Fruit fly (Drosophila melanogaster): Measurements from ENCODE around the gene TwdlZ.

The TwdlZ gene

DNA sequence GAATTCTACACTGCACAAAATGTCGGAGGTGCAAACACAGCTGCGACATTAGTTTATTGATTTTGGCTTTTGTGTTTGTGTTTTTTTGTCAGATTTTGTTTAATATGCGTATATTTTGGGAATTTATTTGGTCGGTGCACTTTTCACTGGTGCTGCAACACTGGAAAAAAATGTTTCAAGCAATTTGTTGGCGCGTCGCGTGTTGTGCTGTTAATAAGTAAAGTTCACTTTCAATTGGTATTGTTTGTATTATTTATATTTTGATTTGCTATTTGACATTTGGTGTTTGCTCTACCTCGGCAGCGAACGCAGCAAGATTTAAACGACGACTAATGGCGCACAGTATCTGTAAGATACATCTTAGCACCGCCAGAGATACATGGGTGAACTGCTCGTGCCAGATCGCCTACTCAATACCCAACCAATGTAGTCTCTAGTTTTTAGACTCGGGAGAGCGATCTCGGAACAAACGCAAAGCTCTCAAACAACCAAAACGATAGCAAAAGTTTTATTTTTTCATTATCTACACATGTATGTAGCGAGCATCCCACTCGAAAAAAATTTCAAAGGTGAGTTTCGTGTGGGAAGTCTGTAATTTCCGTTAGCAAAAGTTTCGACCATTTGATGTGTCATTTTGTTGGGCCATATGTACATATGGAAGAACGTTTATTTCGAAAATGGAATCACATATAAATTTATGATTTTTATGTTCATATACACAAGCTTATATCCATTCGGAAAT lies 44.4 kb downstream of the TwdlZ start (continued):
- TF ChIP-seq bcd (GFP tag; optimal IDR thresholded peaks at IDR 0.05) (peak; percentile 48), vfl (GFP tag; optimal IDR thresholded peaks at IDR 0.05) (peak; percentile 29), CG12219 (GFP tag; optimal IDR thresholded peaks at IDR 0.05) (no peak), BEAF-32 (GFP tag; optimal IDR thresholded peaks at IDR 0.05) (no peak), kah (GFP tag; optimal IDR thresholded peaks at IDR 0.05) (no peak), CG7745 (tag; optimal IDR thresholded peaks at IDR 0.05) (no peak), CG12659 (GFP tag; optimal IDR thresholded peaks at IDR 0.05) (peak; percentile 33), NfI (GFP tag; optimal IDR thresholded peaks at IDR 0.05) (peak; percentile 54), fd102C (GFP tag; optimal IDR thresholded peaks at IDR 0.05) (no peak), ken (GFP tag; IDR thresholded peaks at IDR 0.05) (peak; percentile 33; the same call in 1 of the 3 replicates), CG12104 (GFP tag; optimal IDR thresholded peaks at IDR 0.05) (peak; percentile 29), sr (GFP tag; IDR thresholded peaks at IDR 0.05) (peak; percentile 90), Dip2 (GFP tag; IDR thresholded peaks at IDR 0.05) (no peak), Sin3A (optimal IDR thresholded peaks at IDR 0.05) (no peak), Ets97D (GFP tag; optimal IDR thresholded peaks at IDR 0.05) (no peak), vnd (GFP tag; IDR thresholded peaks at IDR 0.05; ENCODE audit: partially characterized antibody) (no peak), CG11696 (GFP tag; IDR thresholded peaks at IDR 0.05) (peak; percentile 41; the same call in 1 of the 2 replicates), tll (GFP tag; optimal IDR thresholded peaks at IDR 0.05) (no peak), CG10654 (GFP tag; optimal IDR thresholded peaks at IDR 0.05) (no peak), grau (tag; optimal IDR thresholded peaks at IDR 0.05) (peak; percentile 47), D19A (tag; optimal IDR thresholded peaks at IDR 0.05) (peak; percentile 9), nmo (GFP tag; optimal IDR thresholded peaks at IDR 0.05) (peak; percentile 54), abd-A (tag; optimal IDR thresholded peaks at IDR 0.05) (no peak), CG1529 (GFP tag; optimal IDR thresholded peaks at IDR 0.05) (no peak), ftz-f1 (GFP tag; optimal IDR thresholded peaks at IDR 0.05) (no peak), trh (GFP tag; optimal IDR thresholded peaks at IDR 0.05) (no peak), Gug (GFP tag; IDR thresholded peaks at IDR 0.05) (0 out of 4 replicates have a peak, but pooled peaks have one; percentile 26), Mrtf (GFP tag; IDR thresholded peaks at IDR 0.05) (0 out of 3 replicates have a peak, but pooled peaks have one; percentile 37), Nf-YA (GFP tag; IDR thresholded peaks at IDR 0.05) (no peak), CG2120 (GFP tag; optimal IDR thresholded peaks at IDR 0.05) (peak; percentile 60), psq (GFP tag; optimal IDR thresholded peaks at IDR 0.05) (no peak), exex (tag; optimal IDR thresholded peaks at IDR 0.05) (no peak), Adf1 (GFP tag; IDR thresholded peaks at IDR 0.05) (no peak), CTCF (GFP tag; optimal IDR thresholded peaks at IDR 0.05) (no peak), CG14014 (GFP tag; IDR thresholded peaks at IDR 0.05) (0 out of 2 replicates have a peak, but pooled peaks have one; percentile 32), cad (GFP tag; optimal IDR thresholded peaks at IDR 0.05) (no peak), Hr51 (GFP tag; optimal IDR thresholded peaks at IDR 0.05) (peak in 1 of 2 experiments; percentile 69), kni (GFP tag; optimal IDR thresholded peaks at IDR 0.05) (no peak), CG9797 (GFP tag; optimal IDR thresholded peaks at IDR 0.05) (no peak), CrebB (tag; optimal IDR thresholded peaks at IDR 0.05) (no peak), CG13424 (tag; optimal IDR thresholded peaks at IDR 0.05) (peak; percentile 42), h (optimal IDR thresholded peaks at IDR 0.05) (no peak), CG11093 (GFP tag; IDR thresholded peaks at IDR 0.05) (peak; percentile 43; the same call in 1 of the 3 replicates)

All from whole organism, embryonic.